Worm (Caenorhabditis elegans): ENCODE data around the gene F56D5.6.

ce11 chrIV:9427959-9428358, 26.2 kb downstream of the F56D5.6 start, which contains the start of gene F59B8.1:
- TF ChIP-seq ama-1 (optimal IDR thresholded peaks at IDR 0.05) (no peak), Y22D7AL.16 (tag; optimal IDR thresholded peaks at IDR 0.05) (no peak), nhr-11 (tag; optimal IDR thresholded peaks at IDR 0.05) (no peak), lin-11 (tag; optimal IDR thresholded peaks at IDR 0.05) (no peak), nfya-1 (tag; optimal IDR thresholded peaks at IDR 0.05) (no peak), tbx-7 (tag; optimal IDR thresholded peaks at IDR 0.05) (no peak), F13H6.1 (tag; optimal IDR thresholded peaks at IDR 0.05) (no peak), unc-86 (tag; optimal IDR thresholded peaks at IDR 0.05) (no peak), ceh-19 (GFP tag; optimal IDR thresholded peaks at IDR 0.05) (no peak), T23F11.4 (GFP tag; optimal IDR thresholded peaks at IDR 0.05) (no peak), fkh-10 (GFP tag; optimal IDR thresholded peaks at IDR 0.05) (no peak), madf-2 (tag; optimal IDR thresholded peaks at IDR 0.05) (no peak), hlh-6 (tag; optimal IDR thresholded peaks at IDR 0.05) (no peak)

Measured in whole organism, late embryonic.